Fruit fly (Drosophila melanogaster) Kc167 (cell line): ENCODE results near the gene CG13631.

ENCODE experiments used
- Myc ChIP-seq: fragments of >200 bp; optimal IDR thresholded peaks from 2 replicates; lab custom pipeline; 2017; ENCODE audit warnings: missing external identifiers
- Sin3A ChIP-seq: fragments of >200 bp; optimal IDR thresholded peaks from 2 replicates; lab custom pipeline; 2018; ENCODE audit warnings: missing external identifiers
- h ChIP-seq: fragments of >200 bp; optimal IDR thresholded peaks from 3 replicates; lab custom pipeline; 2018; ENCODE audit warnings: missing external identifiers
- insv ChIP-seq: fragments of >200 bp; optimal IDR thresholded peaks from 3 replicates; lab custom pipeline; 2018; ENCODE audit warnings: missing external identifiers
- psq ChIP-seq: fragments of >200 bp; optimal IDR thresholded peaks from 2 replicates; lab custom pipeline; 2017; ENCODE audit warnings: missing external identifiers
- ttk ChIP-seq: sonication (Bioruptor generic); optimal IDR thresholded peaks from 2 replicates; lab custom pipeline; 2017; ENCODE audit warnings: missing external identifiers

DNA sequence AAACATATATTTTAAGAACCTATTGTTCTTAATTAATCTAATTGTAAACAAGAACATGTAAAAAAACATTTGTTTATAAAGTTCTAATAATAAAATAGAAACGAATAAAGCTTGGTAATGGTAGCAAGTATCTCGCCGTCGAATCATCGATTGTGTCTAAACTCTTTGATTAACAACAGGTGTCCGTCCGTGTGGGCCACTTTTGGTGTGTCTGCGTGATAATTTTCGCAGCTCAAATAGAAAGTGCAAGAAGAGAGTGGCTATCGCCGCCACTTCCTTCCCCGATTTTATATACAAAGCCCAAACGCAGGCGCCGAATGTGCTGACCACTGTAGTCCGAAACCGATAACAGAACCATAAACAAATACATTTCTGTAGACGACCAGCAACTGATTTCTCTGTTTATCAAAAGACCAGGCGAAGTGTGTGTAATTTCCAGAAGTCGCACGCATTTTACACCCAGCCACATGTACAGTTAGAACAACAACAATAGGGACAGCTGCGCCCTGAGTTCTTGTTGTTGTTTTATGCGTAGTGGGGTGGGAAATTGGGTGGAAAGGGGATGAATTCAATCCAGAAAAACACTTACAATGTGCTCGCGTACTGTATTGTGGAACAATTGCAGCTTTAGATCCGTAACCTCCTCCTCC, 44.0 kb downstream of the CG13631 start:
- TF ChIP-seq Myc (lab: Kevin White, UChicago), result no peak
- TF ChIP-seq h (lab: Kevin White, UChicago), result no peak
- no peak for TF ChIP-seq insv (lab: Kevin White, UChicago)
- TF ChIP-seq Sin3A, result no peak
- TF ChIP-seq psq (lab: Kevin White, UChicago), result no peak
- no peak for TF ChIP-seq ttk (lab: Kevin White, UChicago)
